Worm (Caenorhabditis elegans) whole organism, late embryonic: ENCODE measurements around the gene C30H6.9.
A peak's percentile ranks its signal among the peaks of the same experiment; 100 is the strongest.

Experiments used
- C08G9.2 ChIP-seq: sonication (generic microtip); optimal IDR thresholded peaks from 2 replicates; lab custom pipeline; 2016; ENCODE audit warnings: mild to moderate bottlenecking, missing genetic modification characterization, moderate library complexity, missing compliant biosample characterization
- F13H6.1 ChIP-seq: sonication (generic microtip); optimal IDR thresholded peaks from 2 replicates; lab custom pipeline; 2016; ENCODE audit warnings: missing genetic modification characterization, missing compliant biosample characterization
- K02D7.2 ChIP-seq: sonication (generic microtip); optimal IDR thresholded peaks from 2 replicates; lab custom pipeline; 2017; ENCODE audit warnings: mild to moderate bottlenecking, missing genetic modification characterization, missing compliant biosample characterization
- Y22D7AL.16 ChIP-seq: sonication (generic microtip); optimal IDR thresholded peaks from 2 replicates; lab custom pipeline; 2016; ENCODE audit warnings: missing genetic modification characterization, missing compliant biosample characterization
- ahr-1 ChIP-seq: sonication (generic microtip); optimal IDR thresholded peaks from 2 replicates; lab custom pipeline; 2016; ENCODE audit warnings: missing genetic modification characterization, missing compliant biosample characterization
- ceh-18 ChIP-seq: sonication (generic microtip); optimal IDR thresholded peaks from 2 replicates; lab custom pipeline; 2016; ENCODE audit warnings: missing genetic modification characterization, missing compliant biosample characterization
- ceh-19 ChIP-seq: fragments of 200-800 bp; sonication (Bioruptor generic); optimal IDR thresholded peaks from 2 replicates; lab custom pipeline; 2018; ENCODE audit warnings: mild to moderate bottlenecking, missing genetic modification characterization, missing compliant biosample characterization
- ceh-22 ChIP-seq: sonication (generic microtip); optimal IDR thresholded peaks from 2 replicates; lab custom pipeline; 2017; ENCODE audit warnings: missing biosample characterization, missing genetic modification characterization
- ceh-30 ChIP-seq: fragments of 150-350 bp; optimal IDR thresholded peaks from 2 replicates; lab custom pipeline; 2014; ENCODE audit warnings: missing biosample characterization, missing genetic modification characterization
- ceh-31 ChIP-seq: sonication (generic microtip); optimal IDR thresholded peaks from 2 replicates; lab custom pipeline; 2016; ENCODE audit warnings: missing genetic modification characterization, missing compliant biosample characterization
- ceh-34 ChIP-seq: sonication (generic microtip); optimal IDR thresholded peaks from 2 replicates; lab custom pipeline; 2016; ENCODE audit warnings: mild to moderate bottlenecking, missing genetic modification characterization, missing compliant biosample characterization
- ceh-48 ChIP-seq: sonication (generic microtip); optimal IDR thresholded peaks from 2 replicates; lab custom pipeline; 2016; ENCODE audit warnings: missing genetic modification characterization, inconsistent platforms, missing compliant biosample characterization
- elt-2 ChIP-seq: sonication (generic microtip); optimal IDR thresholded peaks from 2 replicates; lab custom pipeline; 2016; ENCODE audit warnings: missing genetic modification reagents, missing genetic modification characterization, missing compliant biosample characterization
- elt-4 ChIP-seq: sonication (generic microtip); optimal IDR thresholded peaks from 2 replicates; lab custom pipeline; 2016; ENCODE audit warnings: missing genetic modification characterization, missing compliant biosample characterization
- fax-1 ChIP-seq: sonication (generic microtip); optimal IDR thresholded peaks from 2 replicates; lab custom pipeline; 2016; ENCODE audit warnings: missing genotype, missing genetic modification characterization, missing compliant biosample characterization
- fkh-10 ChIP-seq: fragments of 150-350 bp; optimal IDR thresholded peaks from 2 replicates; lab custom pipeline; 2014; ENCODE audit warnings: missing biosample characterization, missing genetic modification reagents, missing genetic modification characterization
- fkh-6 ChIP-seq: sonication (generic microtip); optimal IDR thresholded peaks from 2 replicates; lab custom pipeline; 2016; ENCODE audit warnings: missing genetic modification characterization, missing compliant biosample characterization
- hlh-30 ChIP-seq: sonication (generic microtip); optimal IDR thresholded peaks from 2 replicates; lab custom pipeline; 2017; ENCODE audit warnings: antibody characterized with exemption, missing genetic modification characterization, missing compliant biosample characterization; ENCODE audit not compliant: insufficient read depth
- hlh-8 ChIP-seq: sonication (generic microtip); optimal IDR thresholded peaks from 2 replicates; lab custom pipeline; 2016; ENCODE audit warnings: missing genotype, missing genetic modification characterization, missing compliant biosample characterization
- lim-6 ChIP-seq: sonication (generic microtip); optimal IDR thresholded peaks from 2 replicates; lab custom pipeline; 2016; ENCODE audit warnings: missing genetic modification characterization, missing compliant biosample characterization
- lin-11 ChIP-seq: fragments of 200-800 bp; sonication (Bioruptor generic); optimal IDR thresholded peaks from 2 replicates; lab custom pipeline; 2018; ENCODE audit warnings: mild to moderate bottlenecking, missing genetic modification characterization, missing compliant biosample characterization
- nhr-11 ChIP-seq: fragments of 150-350 bp; optimal IDR thresholded peaks from 2 replicates; lab custom pipeline; 2014; ENCODE audit warnings: missing biosample characterization, missing genetic modification characterization
- npax-4 ChIP-seq: sonication (generic microtip); optimal IDR thresholded peaks from 2 replicates; lab custom pipeline; 2016; ENCODE audit warnings: missing genetic modification characterization, missing compliant biosample characterization
- pat-9 ChIP-seq: fragments of 200-800 bp; sonication (Bioruptor generic); optimal IDR thresholded peaks from 2 replicates; lab custom pipeline; 2018; ENCODE audit warnings: mild to moderate bottlenecking, missing genetic modification characterization, moderate library complexity, missing compliant biosample characterization
- pha-2 ChIP-seq: sonication (generic microtip); optimal IDR thresholded peaks from 2 replicates; lab custom pipeline; 2017; ENCODE audit warnings: mild to moderate bottlenecking, missing genetic modification characterization, missing compliant biosample characterization
- pros-1 ChIP-seq: fragments of 150-350 bp; optimal IDR thresholded peaks from 2 replicates; lab custom pipeline; 2014; ENCODE audit warnings: missing biosample characterization, missing genetic modification reagents, missing genetic modification characterization
- ref-2 ChIP-seq: sonication (generic microtip); optimal IDR thresholded peaks from 2 replicates; lab custom pipeline; 2016; ENCODE audit warnings: missing genetic modification characterization, missing compliant biosample characterization
- rnt-1 ChIP-seq: sonication (generic microtip); optimal IDR thresholded peaks from 2 replicates; lab custom pipeline; 2016; ENCODE audit warnings: missing genetic modification characterization, missing compliant biosample characterization
- sdc-2 ChIP-seq: sonication (generic microtip); optimal IDR thresholded peaks from 2 replicates; lab custom pipeline; 2016; ENCODE audit warnings: missing genotype, missing genetic modification characterization, missing compliant biosample characterization
- syd-9 ChIP-seq: sonication (generic microtip); optimal IDR thresholded peaks from 2 replicates; lab custom pipeline; 2016; ENCODE audit warnings: mild to moderate bottlenecking, missing genetic modification characterization, moderate library complexity, missing compliant biosample characterization
- ttx-3 ChIP-seq: sonication (generic microtip); optimal IDR thresholded peaks from 2 replicates; lab custom pipeline; 2016; ENCODE audit warnings: missing genetic modification reagents, missing genetic modification characterization, missing compliant biosample characterization
- unc-3 ChIP-seq, 2 experiments: fragments of 200-800 bp in 1 of 2; sonication (Bioruptor generic) in 1 of 2; sonication (generic microtip) in 1 of 2; conservative IDR thresholded peaks in 1 of 2; optimal IDR thresholded peaks in 1 of 2; 2 replicates each; pipeline versions ENCODE4 v1.3.6 to Lab custom; 2016 to 2022; ENCODE audit warnings: missing compliant biosample characterization in 2 of 2, missing genetic modification characterization in 2 of 2, missing genetic modification reagents in 1 of 2
- unc-42 ChIP-seq: sonication (generic microtip); optimal IDR thresholded peaks from 2 replicates; lab custom pipeline; 2016; ENCODE audit warnings: missing genotype, missing genetic modification characterization, missing compliant biosample characterization
- unc-86 ChIP-seq: sonication (generic microtip); optimal IDR thresholded peaks from 2 replicates; lab custom pipeline; 2016; ENCODE audit warnings: missing genetic modification characterization, missing compliant biosample characterization
- zip-5 ChIP-seq: sonication (generic microtip); optimal IDR thresholded peaks from 2 replicates; lab custom pipeline; 2016; ENCODE audit warnings: missing genetic modification characterization, missing compliant biosample characterization

C30H6.9 gene

DNA sequence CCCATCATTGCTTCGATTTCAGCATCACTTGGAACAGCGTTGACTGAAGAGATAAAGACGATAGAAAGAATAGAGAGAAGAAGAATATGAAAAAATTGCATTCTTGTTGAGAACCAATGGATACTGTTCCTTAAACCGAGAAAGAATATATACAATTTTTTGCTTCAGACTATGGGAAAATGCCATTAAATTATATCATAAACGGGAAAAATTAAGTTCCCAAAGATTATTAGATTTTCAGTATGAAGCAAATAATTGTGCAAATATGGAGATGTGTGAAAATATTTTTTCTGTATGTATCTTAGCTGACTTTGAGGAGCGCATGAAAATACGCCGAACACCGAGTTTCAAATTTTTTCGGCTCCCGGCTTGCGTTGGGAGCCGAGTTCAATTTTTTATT, 27.5 kb upstream of the C30H6.9 start, which contains the start of gene T02D1.9:
Gene T02D1.9, minus strand, starts transcription at position 101 of the 400 bp plus-strand sequence.
- TF ChIP-seq ceh-18 (tag; lab: Kevin White, UChicago), result no peak
- TF ChIP-seq pat-9 (tag; lab: Kevin White, UChicago), result no peak
- TF ChIP-seq fkh-6, result no peak
- no peak for TF ChIP-seq ceh-22 (tag; lab: Kevin White, UChicago)
- TF ChIP-seq Y22D7AL.16 (tag; lab: Kevin White, UChicago), result no peak
- TF ChIP-seq lim-6 (tag; lab: Kevin White, UChicago), result no peak
- no peak for TF ChIP-seq pros-1 (tag; lab: Kevin White, UChicago)
- TF ChIP-seq lin-11, result no peak
- no peak for TF ChIP-seq ceh-30 (tag; lab: Kevin White, UChicago)
- TF ChIP-seq ceh-48 (tag; lab: Kevin White, UChicago), result no peak
- no peak for TF ChIP-seq F13H6.1 (tag; lab: Kevin White, UChicago)
- TF ChIP-seq ceh-34 (tag; lab: Kevin White, UChicago), result no peak
- no peak for TF ChIP-seq unc-42 (tag; lab: Kevin White, UChicago)
- TF ChIP-seq ceh-19 (GFP tag; lab: Kevin White, UChicago), result no peak

DNA sequence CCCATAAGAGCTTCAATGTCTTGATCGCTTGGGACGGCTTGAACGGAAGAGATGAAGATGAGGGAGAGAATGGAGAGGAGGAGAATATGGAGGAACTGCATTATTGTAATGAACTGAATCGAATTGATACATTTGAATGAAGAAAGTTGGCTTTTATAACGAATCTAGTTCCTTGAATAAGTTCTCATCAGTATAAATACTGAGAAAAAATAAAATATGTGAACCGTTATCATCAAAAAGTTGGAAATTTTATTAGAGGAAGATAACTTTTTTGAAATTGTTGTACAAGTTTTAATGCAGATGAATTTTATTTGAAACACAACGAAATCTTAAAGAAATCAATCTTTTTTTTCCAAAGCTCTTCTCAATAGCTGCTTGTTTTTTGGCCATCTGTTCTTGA, 27.1 kb upstream of the C30H6.9 start, which contains the start of gene T02D1.7:
Gene T02D1.7, minus strand, starts transcription at position 101 of the 400 bp plus-strand sequence.
- no peak for TF ChIP-seq ref-2 (tag; lab: Kevin White, UChicago)
- TF ChIP-seq Y22D7AL.16 (tag; lab: Kevin White, UChicago), result no peak
- no peak for TF ChIP-seq hlh-8 (tag; lab: Kevin White, UChicago)
- no peak for TF ChIP-seq ceh-30 (tag; lab: Kevin White, UChicago)
- no peak for TF ChIP-seq fkh-10
- TF ChIP-seq C08G9.2 (tag; lab: Kevin White, UChicago), result no peak
- no peak for TF ChIP-seq unc-42 (tag; lab: Kevin White, UChicago)
- TF ChIP-seq fax-1, result no peak
- no peak for TF ChIP-seq pha-2 (tag; lab: Kevin White, UChicago)
- no peak for TF ChIP-seq ceh-18 (tag; lab: Kevin White, UChicago)
- TF ChIP-seq zip-5, result no peak
- TF ChIP-seq K02D7.2 (tag; lab: Kevin White, UChicago), result no peak
- TF ChIP-seq ahr-1 (tag; lab: Kevin White, UChicago), result no peak

DNA sequence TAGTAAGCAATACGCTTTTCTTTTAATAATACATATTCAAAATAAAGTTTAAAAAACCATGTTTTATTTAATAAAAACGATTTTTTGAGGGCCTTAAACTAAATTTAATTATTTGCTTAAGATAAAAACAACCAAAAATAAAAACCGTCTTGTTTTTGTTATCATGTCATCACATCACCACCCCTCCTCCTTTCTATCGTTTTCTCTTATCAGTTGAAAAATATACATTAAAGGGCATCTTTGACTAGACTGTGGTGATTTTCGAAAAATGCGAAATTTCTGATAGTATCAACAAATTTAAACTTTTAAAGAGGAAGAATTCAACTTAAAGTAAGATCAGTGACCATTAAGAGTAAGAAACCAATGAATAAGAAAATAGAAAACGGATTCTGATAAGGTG, 26.1 kb upstream of the C30H6.9 start:
- TF ChIP-seq nhr-11 (tag; lab: Kevin White, UChicago), result no peak
- peak; percentile 82 for TF ChIP-seq elt-2

DNA sequence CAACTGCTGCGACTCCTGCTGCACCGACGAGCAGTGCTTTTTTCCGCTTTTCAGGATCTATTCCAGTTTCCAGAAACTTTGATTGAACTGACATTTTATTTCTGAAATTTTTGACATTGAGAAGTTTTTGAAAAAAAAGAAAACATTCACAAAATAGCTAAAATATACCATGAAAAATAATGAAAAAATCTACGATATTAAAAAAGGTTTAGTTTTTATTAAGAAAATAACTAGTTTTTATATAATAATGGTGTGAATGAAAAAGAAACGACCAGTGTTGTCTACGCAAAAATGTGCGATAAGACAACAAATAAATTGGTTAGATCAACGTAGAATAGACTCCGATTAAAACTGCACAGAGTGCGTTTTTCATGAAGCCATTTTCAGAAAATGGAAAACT, 25.6 kb upstream of the C30H6.9 start, which contains the start of gene pmp-4:
Gene pmp-4, minus strand, starts transcription at position 101 of the 400 bp plus-strand sequence.
- TF ChIP-seq sdc-2 (tag; lab: Kevin White, UChicago) (no peak), hlh-8 (tag; lab: Kevin White, UChicago) (no peak), ceh-31 (tag; lab: Kevin White, UChicago) (no peak), unc-42 (tag; lab: Kevin White, UChicago) (no peak), rnt-1 (tag; lab: Kevin White, UChicago) (no peak), hlh-30 (tag; lab: Kevin White, UChicago) (no peak), ttx-3 (tag; lab: Kevin White, UChicago) (no peak), syd-9 (tag; lab: Kevin White, UChicago) (no peak), Y22D7AL.16 (tag; lab: Kevin White, UChicago) (no peak), unc-86 (tag; lab: Kevin White, UChicago) (no peak), ceh-34 (tag; lab: Kevin White, UChicago) (no peak), ceh-18 (tag; lab: Kevin White, UChicago) (no peak), fkh-10 (no peak), npax-4 (tag; lab: Kevin White, UChicago) (no peak), fkh-6 (no peak), unc-3 (GFP tag; conservative IDR thresholded peaks at IDR 0.05; lab: Robert Waterston, UW) (no peak), unc-3 (tag; optimal IDR thresholded peaks at IDR 0.05; lab: Kevin White, UChicago) (no peak), K02D7.2 (tag; lab: Kevin White, UChicago) (no peak), pros-1 (tag; lab: Kevin White, UChicago) (no peak), elt-4 (tag; lab: Kevin White, UChicago) (no peak)
